Worm (Caenorhabditis elegans) whole organism, L2 larva: Measurements from ENCODE around the gene oac-38.

Source experiments
- ceh-82 ChIP-seq: fragments of 150-350 bp; optimal IDR thresholded peaks from 2 replicates; lab custom pipeline; 2014; ENCODE audit warnings: missing biosample characterization, missing genetic modification characterization
- fos-1 ChIP-seq: fragments of 150-350 bp; optimal IDR thresholded peaks from 2 replicates; lab custom pipeline; 2014; ENCODE audit warnings: missing biosample characterization, missing genetic modification characterization
- lin-13 ChIP-seq: fragments of 150-350 bp; optimal IDR thresholded peaks from 2 replicates; lab custom pipeline; 2014; ENCODE audit warnings: missing biosample characterization, missing genetic modification reagents, missing genetic modification characterization
- lsy-2 ChIP-seq, 2 experiments: fragments of 150-350 bp in 1 of 2; sonication (generic microtip) in 1 of 2; optimal IDR thresholded peaks; 2 replicates each; lab custom pipeline; 2014 to 2017; ENCODE audit warnings: missing biosample characterization in 2 of 2, missing genetic modification characterization in 2 of 2
- nhr-12 ChIP-seq: fragments of 150-350 bp; optimal IDR thresholded peaks from 2 replicates; lab custom pipeline; 2014; ENCODE audit warnings: missing biosample characterization, missing genetic modification characterization
- nhr-21 ChIP-seq: fragments of 150-350 bp; optimal IDR thresholded peaks from 2 replicates; lab custom pipeline; 2014; ENCODE audit warnings: missing biosample characterization, missing genetic modification characterization
- skn-1 ChIP-seq: sonication (generic microtip); optimal IDR thresholded peaks from 2 replicates; lab custom pipeline; 2017; ENCODE audit warnings: missing biosample characterization, missing genetic modification characterization
- unc-39 ChIP-seq: fragments of 150-350 bp; optimal IDR thresholded peaks from 2 replicates; lab custom pipeline; 2014; ENCODE audit warnings: missing biosample characterization, missing genetic modification characterization
- ztf-11 ChIP-seq: sonication (generic microtip); optimal IDR thresholded peaks from 2 replicates; lab custom pipeline; 2017; ENCODE audit warnings: missing biosample characterization, missing genetic modification characterization
- ztf-4 ChIP-seq: fragments of 150-350 bp; optimal IDR thresholded peaks from 2 replicates; lab custom pipeline; 2014; ENCODE audit warnings: missing biosample characterization, missing genetic modification characterization

ce11 chrIV:14186264-14186663 lies 33.1 kb upstream of the oac-38 start:
- TF ChIP-seq unc-39 (no peak), fos-1 (tag; lab: Kevin White, UChicago) (no peak), nhr-12 (tag; lab: Kevin White, UChicago) (no peak), lsy-2 (tag; optimal IDR thresholded peaks at IDR 0.05; lab: Kevin White, UChicago) (no peak), nhr-21 (no peak), ztf-11 (tag; lab: Kevin White, UChicago) (no peak), ceh-82 (tag; lab: Kevin White, UChicago) (no peak), ztf-4 (tag; lab: Kevin White, UChicago) (no peak), skn-1 (no peak), lin-13 (GFP tag; lab: Kevin White, UChicago) (no peak)
